Fruit fly (Drosophila melanogaster) whole organism, wandering third instar larva: Measurements from ENCODE around the gene CG31406.
A peak's percentile ranks its signal among the peaks of the same experiment; 100 is the strongest.

ENCODE experiments used
- Abd-B ChIP-seq: fragments of >200 bp; optimal IDR thresholded peaks from 2 replicates; lab custom pipeline; 2017; ENCODE audit warnings: missing biosample characterization, missing genetic modification characterization
- CG32264 ChIP-seq: fragments of 200-800 bp; sonication (Bioruptor generic); optimal IDR thresholded peaks from 2 replicates; lab custom pipeline; 2016; ENCODE audit warnings: missing biosample characterization, missing genetic modification characterization
- CG9705 ChIP-seq: fragments of 200-800 bp; sonication (Bioruptor generic); optimal IDR thresholded peaks from 2 replicates; lab custom pipeline; 2018; ENCODE audit warnings: missing biosample characterization, mild to moderate bottlenecking, missing genetic modification characterization
- CrebA ChIP-seq: fragments of 200-800 bp; sonication (Bioruptor generic); optimal IDR thresholded peaks from 2 replicates; lab custom pipeline; 2016; ENCODE audit warnings: missing biosample characterization, mild to moderate bottlenecking, missing genetic modification characterization, borderline replicate concordance
- Dfd ChIP-seq: fragments of >200 bp; optimal IDR thresholded peaks from 2 replicates; lab custom pipeline; 2017; ENCODE audit warnings: missing biosample characterization, missing genetic modification characterization
- Dif ChIP-seq: fragments of 200-275, 200-300 bp; sonication (Bioruptor generic); optimal IDR thresholded peaks from 2 replicates; lab custom pipeline; 2018; ENCODE audit warnings: missing biosample characterization, missing genetic modification characterization; ENCODE audit not compliant: partially characterized antibody
- GATAd ChIP-seq: sonication (Bioruptor generic); optimal IDR thresholded peaks from 2 replicates; lab custom pipeline; 2016; ENCODE audit warnings: missing biosample characterization, missing genetic modification characterization
- HLH106 ChIP-seq: fragments of 200-800 bp; optimal IDR thresholded peaks from 3 replicates; lab custom pipeline; 2019; ENCODE audit warnings: missing biosample characterization, mild to moderate bottlenecking, missing genetic modification characterization, moderate library complexity
- Hnf4 ChIP-seq: fragments of 200-800 bp; sonication (Bioruptor generic); optimal IDR thresholded peaks from 2 replicates; lab custom pipeline; 2016; ENCODE audit warnings: missing biosample characterization, mild to moderate bottlenecking, missing genetic modification characterization
- Hr78 ChIP-seq: fragments of >200 bp; optimal IDR thresholded peaks from 2 replicates; lab custom pipeline; 2017; ENCODE audit warnings: missing biosample characterization, missing genetic modification characterization
- Hr83 ChIP-seq: fragments of 200-300 bp; sonication (Bioruptor generic); optimal IDR thresholded peaks from 2 replicates; lab custom pipeline; 2016; ENCODE audit warnings: missing biosample characterization, mild to moderate bottlenecking, missing genetic modification characterization, moderate library complexity; ENCODE audit not compliant: poor library complexity, severe bottlenecking
- Jra ChIP-seq: sonication (Bioruptor generic); optimal IDR thresholded peaks from 2 replicates; lab custom pipeline; 2016; ENCODE audit warnings: missing biosample characterization, missing genetic modification characterization
- Mio ChIP-seq: sonication (Bioruptor generic); optimal IDR thresholded peaks from 2 replicates; lab custom pipeline; 2016; ENCODE audit warnings: missing biosample characterization, missing genetic modification characterization
- Myc ChIP-seq: fragments of >200 bp; optimal IDR thresholded peaks from 2 replicates; lab custom pipeline; 2017
- N ChIP-seq: fragments of >200 bp; optimal IDR thresholded peaks from 2 replicates; lab custom pipeline; 2018; ENCODE audit warnings: missing biosample characterization, missing external identifiers, missing genetic modification characterization
- OdsH ChIP-seq: fragments of 200-800 bp; sonication (Bioruptor generic); optimal IDR thresholded peaks from 2 replicates; lab custom pipeline; 2016; ENCODE audit warnings: missing biosample characterization, mild to moderate bottlenecking, missing genetic modification characterization
- Rel ChIP-seq, 2 experiments: fragments of 200-800 bp; sonication (Bioruptor generic) in 1 of 2; optimal IDR thresholded peaks; 2 replicates in 1 of 2; 3 replicates in 1 of 2; lab custom pipeline; 2016 to 2019; ENCODE audit warnings: mild to moderate bottlenecking in 2 of 2, missing biosample characterization in 2 of 2, missing genetic modification characterization in 2 of 2, moderate library complexity in 1 of 2
- Vsx2 ChIP-seq: fragments of 200-300, 225-300 bp; sonication (Bioruptor generic); optimal IDR thresholded peaks from 2 replicates; lab custom pipeline; 2018; ENCODE audit warnings: missing biosample characterization, missing genetic modification characterization; ENCODE audit not compliant: partially characterized antibody
- br ChIP-seq: fragments of 200-800 bp; sonication (Bioruptor generic); optimal IDR thresholded peaks from 2 replicates; lab custom pipeline; 2016; ENCODE audit warnings: missing biosample characterization, missing genetic modification characterization
- dl ChIP-seq, 2 experiments: fragments of 175-275, 200-275 bp in 1 of 2; fragments of 200-275 bp in 1 of 2; sonication (Bioruptor generic); optimal IDR thresholded peaks; lab custom pipeline; 2018; ENCODE audit warnings: mild to moderate bottlenecking in 2 of 2, missing biosample characterization in 2 of 2, missing genetic modification characterization in 2 of 2, moderate library complexity in 2 of 2; ENCODE audit not compliant: partially characterized antibody in 2 of 2, insufficient read depth in 1 of 2
- dmrt93B ChIP-seq: fragments of 200-800 bp; sonication (Bioruptor generic); optimal IDR thresholded peaks from 2 replicates; lab custom pipeline; 2018; ENCODE audit warnings: missing biosample characterization, mild to moderate bottlenecking, missing genetic modification characterization
- dsf ChIP-seq: sonication (Bioruptor generic); optimal IDR thresholded peaks from 2 replicates; lab custom pipeline; 2016; ENCODE audit warnings: missing biosample characterization, missing genetic modification characterization, borderline replicate concordance
- ey ChIP-seq: fragments of 200-800 bp; sonication (Bioruptor generic); optimal IDR thresholded peaks from 2 replicates; lab custom pipeline; 2016; ENCODE audit warnings: missing biosample characterization, missing genetic modification characterization
- foxo ChIP-seq, 2 experiments: fragments of 200-800 bp; sonication (Bioruptor generic); optimal IDR thresholded peaks; 2 replicates in 1 of 2; 3 replicates in 1 of 2; lab custom pipeline; 2016 to 2017; ENCODE audit warnings: missing biosample characterization in 2 of 2, missing genetic modification characterization in 2 of 2
- fru ChIP-seq: fragments of 200-800 bp; sonication (Bioruptor generic); optimal IDR thresholded peaks from 3 replicates; lab custom pipeline; 2016; ENCODE audit warnings: missing biosample characterization, mild to moderate bottlenecking, missing genetic modification characterization
- h ChIP-seq: fragments of 200-800 bp; sonication (Bioruptor generic); optimal IDR thresholded peaks from 3 replicates; lab custom pipeline; 2016; ENCODE audit warnings: missing biosample characterization, mild to moderate bottlenecking, missing genetic modification characterization
- jim ChIP-seq: fragments of 175-275, 200-325 bp; sonication (Bioruptor generic); optimal IDR thresholded peaks from 2 replicates; lab custom pipeline; 2016; ENCODE audit warnings: missing biosample characterization, mild to moderate bottlenecking, missing genetic modification characterization
- lola ChIP-seq: fragments of >200 bp; optimal IDR thresholded peaks from 2 replicates; lab custom pipeline; 2017; ENCODE audit warnings: missing biosample characterization, missing genetic modification characterization
- pan ChIP-seq: fragments of >200 bp; optimal IDR thresholded peaks from 2 replicates; lab custom pipeline; 2017
- psq ChIP-seq: fragments of 200-800 bp; sonication (Bioruptor generic); optimal IDR thresholded peaks from 3 replicates; lab custom pipeline; 2017; ENCODE audit warnings: missing biosample characterization, mild to moderate bottlenecking, missing genetic modification characterization, moderate library complexity
- rgr ChIP-seq: fragments of 200-800 bp; sonication (Bioruptor generic); optimal IDR thresholded peaks from 3 replicates; lab custom pipeline; 2016; ENCODE audit warnings: missing biosample characterization, mild to moderate bottlenecking, missing genetic modification characterization
- sage ChIP-seq: fragments of 200-800 bp; sonication (Bioruptor generic); optimal IDR thresholded peaks from 2 replicates; lab custom pipeline; 2016; ENCODE audit warnings: missing biosample characterization, mild to moderate bottlenecking, missing genetic modification characterization
- sv ChIP-seq: fragments of 200-800 bp; sonication (Bioruptor generic); optimal IDR thresholded peaks from 3 replicates; lab custom pipeline; 2016; ENCODE audit warnings: missing biosample characterization, missing genetic modification characterization
- tai ChIP-seq: sonication (Bioruptor generic); optimal IDR thresholded peaks from 2 replicates; lab custom pipeline; 2016; ENCODE audit warnings: missing biosample characterization, missing genetic modification characterization
- usp ChIP-seq: fragments of >200 bp; optimal IDR thresholded peaks from 2 replicates; lab custom pipeline; 2017; ENCODE audit warnings: missing biosample characterization, missing genetic modification characterization
- woc ChIP-seq: sonication (Bioruptor generic); optimal IDR thresholded peaks from 2 replicates; lab custom pipeline; 2016; ENCODE audit warnings: missing biosample characterization, mild to moderate bottlenecking, missing genetic modification characterization

Gene CG31406

dm6 chr3R:10388128-10389026, 39.8 kb downstream of the CG31406 start, which contains the start of gene cwo (continued):
- TF ChIP-seq OdsH (GFP tag; lab: Kevin White, UChicago) (peak; percentile 59), h (GFP tag; lab: Kevin White, UChicago) (peak; percentile 64), Hr78 (no peak)

- TF ChIP-seq sage (GFP tag; lab: Kevin White, UChicago) (peak; percentile 2), CrebA (GFP tag; lab: Kevin White, UChicago) (no peak), foxo (GFP tag; optimal IDR thresholded peaks at IDR 0.05; lab: Kevin White, UChicago) (no peak), h (GFP tag; lab: Kevin White, UChicago) (no peak), dmrt93B (no peak), Dfd (GFP tag; lab: Kevin White, UChicago) (no peak), jim (GFP tag; lab: Kevin White, UChicago) (no peak), ey (peak; percentile 29), br (GFP tag; lab: Kevin White, UChicago) (no peak), Rel (GFP tag; optimal IDR thresholded peaks at IDR 0.05; lab: Kevin White, UChicago) (peak; percentile 1), Rel (tag; optimal IDR thresholded peaks at IDR 0.05; lab: Kevin White, UChicago) (no peak), dl (GFP tag; optimal IDR thresholded peaks at IDR 0.05; lab: Kevin White, UChicago; ENCODE audit: insufficient read depth in 1 of 2, partially characterized antibody in 2 of 2) (no peak), psq (GFP tag; lab: Kevin White, UChicago) (no peak), N (GFP tag; lab: Kevin White, UChicago) (no peak), rgr (GFP tag; lab: Kevin White, UChicago) (no peak), tai (GFP tag; lab: Kevin White, UChicago) (no peak), Vsx2 (GFP tag; lab: Kevin White, UChicago) (peak; percentile 5), Mio (GFP tag; lab: Kevin White, UChicago) (no peak), HLH106 (tag; lab: Kevin White, UChicago) (no peak), sv (GFP tag; lab: Kevin White, UChicago) (no peak), Hr78 (no peak), usp (GFP tag; lab: Kevin White, UChicago) (no peak), lola (GFP tag; lab: Kevin White, UChicago) (no peak), Myc (no peak), Abd-B (no peak), CG32264 (GFP tag; lab: Kevin White, UChicago) (no peak), OdsH (GFP tag; lab: Kevin White, UChicago) (no peak), CG9705 (GFP tag; lab: Kevin White, UChicago) (no peak), GATAd (no peak), dsf (no peak), Hnf4 (GFP tag; lab: Kevin White, UChicago) (no peak), Hr83 (no peak), woc (GFP tag; lab: Kevin White, UChicago) (peak; percentile 36), Jra (no peak)
Measured at dm6 chr3R:10389027-10389465, 40.5 kb downstream of the CG31406 start.

DNA sequence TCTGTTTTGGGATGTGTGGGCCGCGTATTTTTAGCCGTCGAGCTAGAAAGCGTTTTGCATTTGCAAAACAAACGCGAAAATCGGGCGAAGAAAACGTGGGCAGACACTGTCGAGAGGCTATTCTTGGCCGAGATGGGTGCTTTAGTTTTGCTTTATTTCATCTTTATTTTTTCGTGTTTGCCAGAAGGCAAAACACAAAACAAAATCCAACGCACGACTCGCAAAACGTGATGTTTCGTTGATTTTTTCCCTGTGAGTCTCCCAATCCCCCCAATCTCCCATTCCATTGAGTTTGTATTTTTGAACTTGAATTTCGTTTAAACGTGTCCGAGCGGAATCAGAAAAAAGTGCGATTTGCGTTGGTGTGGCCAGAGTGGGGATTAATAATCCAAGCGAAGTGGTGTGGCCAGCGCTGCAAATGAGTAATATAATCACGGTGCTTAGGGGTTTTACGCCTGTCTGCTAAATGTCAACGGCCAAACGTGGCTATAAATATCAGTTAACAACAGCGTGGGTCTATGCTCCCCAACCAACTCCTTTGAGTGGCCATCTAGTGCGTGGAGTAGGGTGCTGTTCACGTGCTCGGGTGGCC, 41.4 kb downstream of the CG31406 start:
- TF ChIP-seq Abd-B = no peak
- TF ChIP-seq foxo (GFP tag; optimal IDR thresholded peaks at IDR 0.05; lab: Kevin White, UChicago) = no peak
- no peak for TF ChIP-seq pan (lab: Kevin White, UChicago)
- TF ChIP-seq psq (GFP tag; lab: Kevin White, UChicago) = no peak
- no peak for TF ChIP-seq CG32264 (GFP tag; lab: Kevin White, UChicago)
- TF ChIP-seq fru (GFP tag; lab: Kevin White, UChicago) = no peak
- no peak for TF ChIP-seq HLH106 (tag; lab: Kevin White, UChicago)
- no peak for TF ChIP-seq Dfd (GFP tag; lab: Kevin White, UChicago)
- no peak for TF ChIP-seq Myc
- no peak for TF ChIP-seq N (GFP tag; lab: Kevin White, UChicago)
- no peak for TF ChIP-seq CG9705 (GFP tag; lab: Kevin White, UChicago)
- no peak for TF ChIP-seq tai (GFP tag; lab: Kevin White, UChicago)
- TF ChIP-seq jim (GFP tag; lab: Kevin White, UChicago) = no peak
- TF ChIP-seq Hr78 = no peak
- TF ChIP-seq Jra = no peak
- no peak for TF ChIP-seq lola (GFP tag; lab: Kevin White, UChicago)
- TF ChIP-seq CrebA (GFP tag; lab: Kevin White, UChicago) = no peak
- TF ChIP-seq Dif (GFP tag; lab: Kevin White, UChicago) = no peak
- no peak for TF ChIP-seq dsf
- TF ChIP-seq dmrt93B = no peak
